Worm (Caenorhabditis elegans) whole organism, young adult: ENCODE data around the gene srh-19.

Experiments
- Y56A3A.18 ChIP-seq: fragments of 200-800 bp; sonication (Bioruptor generic); IDR thresholded peaks from 2 replicates; pipeline ENCODE4 v1.3.6; 2022; ENCODE audit warnings: missing genetic modification reagents, missing genetic modification characterization, missing compliant biosample characterization
- dpl-1 ChIP-seq: fragments of 150-350 bp; optimal IDR thresholded peaks from 2 replicates; lab custom pipeline; 2014; ENCODE audit warnings: missing biosample characterization, missing genetic modification reagents, missing genetic modification characterization

ce11 chrX:1454385-1454784, 41.4 kb downstream of the srh-19 start:
- TF ChIP-seq Y56A3A.18 (GFP tag; lab: Robert Waterston, UW) (peak; percentile 54), dpl-1 (GFP tag; lab: Kevin White, UChicago) (no peak)
